Fruit fly (Drosophila melanogaster) whole organism, wandering third instar larva: Measurements from ENCODE around the gene Zw.

Experiments
- Abd-B ChIP-seq: fragments of >200 bp; optimal IDR thresholded peaks from 2 replicates; lab custom pipeline; 2017; ENCODE audit warnings: missing biosample characterization, missing genetic modification characterization
- CG32264 ChIP-seq: fragments of 200-800 bp; sonication (Bioruptor generic); optimal IDR thresholded peaks from 2 replicates; lab custom pipeline; 2016; ENCODE audit warnings: missing biosample characterization, missing genetic modification characterization
- CrebA ChIP-seq: fragments of 200-800 bp; sonication (Bioruptor generic); optimal IDR thresholded peaks from 2 replicates; lab custom pipeline; 2016; ENCODE audit warnings: missing biosample characterization, mild to moderate bottlenecking, missing genetic modification characterization, borderline replicate concordance
- Dfd ChIP-seq: fragments of >200 bp; optimal IDR thresholded peaks from 2 replicates; lab custom pipeline; 2017; ENCODE audit warnings: missing biosample characterization, missing genetic modification characterization
- Dif ChIP-seq: fragments of 200-275, 200-300 bp; sonication (Bioruptor generic); optimal IDR thresholded peaks from 2 replicates; lab custom pipeline; 2018; ENCODE audit warnings: missing biosample characterization, missing genetic modification characterization; ENCODE audit not compliant: partially characterized antibody
- GATAd ChIP-seq: sonication (Bioruptor generic); optimal IDR thresholded peaks from 2 replicates; lab custom pipeline; 2016; ENCODE audit warnings: missing biosample characterization, missing genetic modification characterization
- HLH106 ChIP-seq: fragments of 200-800 bp; optimal IDR thresholded peaks from 3 replicates; lab custom pipeline; 2019; ENCODE audit warnings: missing biosample characterization, mild to moderate bottlenecking, missing genetic modification characterization, moderate library complexity
- Hnf4 ChIP-seq: fragments of 200-800 bp; sonication (Bioruptor generic); optimal IDR thresholded peaks from 2 replicates; lab custom pipeline; 2016; ENCODE audit warnings: missing biosample characterization, mild to moderate bottlenecking, missing genetic modification characterization
- Hr78 ChIP-seq: fragments of >200 bp; optimal IDR thresholded peaks from 2 replicates; lab custom pipeline; 2017; ENCODE audit warnings: missing biosample characterization, missing genetic modification characterization
- Mio ChIP-seq: sonication (Bioruptor generic); optimal IDR thresholded peaks from 2 replicates; lab custom pipeline; 2016; ENCODE audit warnings: missing biosample characterization, missing genetic modification characterization
- Myc ChIP-seq: fragments of >200 bp; optimal IDR thresholded peaks from 2 replicates; lab custom pipeline; 2017
- N ChIP-seq: fragments of >200 bp; optimal IDR thresholded peaks from 2 replicates; lab custom pipeline; 2018; ENCODE audit warnings: missing biosample characterization, missing external identifiers, missing genetic modification characterization
- Rel ChIP-seq, 2 experiments: fragments of 200-800 bp; sonication (Bioruptor generic) in 1 of 2; optimal IDR thresholded peaks; 2 replicates in 1 of 2; 3 replicates in 1 of 2; lab custom pipeline; 2016 to 2019; ENCODE audit warnings: mild to moderate bottlenecking in 2 of 2, missing biosample characterization in 2 of 2, missing genetic modification characterization in 2 of 2, moderate library complexity in 1 of 2
- Sp1 ChIP-seq: fragments of 200-800 bp; sonication (Bioruptor generic); optimal IDR thresholded peaks from 3 replicates; lab custom pipeline; 2019; ENCODE audit warnings: missing biosample characterization, mild to moderate bottlenecking, missing genetic modification characterization, moderate library complexity
- Vsx2 ChIP-seq: fragments of 200-300, 225-300 bp; sonication (Bioruptor generic); optimal IDR thresholded peaks from 2 replicates; lab custom pipeline; 2018; ENCODE audit warnings: missing biosample characterization, missing genetic modification characterization; ENCODE audit not compliant: partially characterized antibody
- br ChIP-seq: fragments of 200-800 bp; sonication (Bioruptor generic); optimal IDR thresholded peaks from 2 replicates; lab custom pipeline; 2016; ENCODE audit warnings: missing biosample characterization, missing genetic modification characterization
- brk ChIP-seq: fragments of 200-800 bp; sonication (Bioruptor generic); optimal IDR thresholded peaks from 2 replicates; lab custom pipeline; 2016; ENCODE audit warnings: missing biosample characterization, mild to moderate bottlenecking, missing genetic modification characterization
- dl ChIP-seq, 2 experiments: fragments of 175-275, 200-275 bp in 1 of 2; fragments of 200-275 bp in 1 of 2; sonication (Bioruptor generic); optimal IDR thresholded peaks; lab custom pipeline; 2018; ENCODE audit warnings: mild to moderate bottlenecking in 2 of 2, missing biosample characterization in 2 of 2, missing genetic modification characterization in 2 of 2, moderate library complexity in 2 of 2; ENCODE audit not compliant: partially characterized antibody in 2 of 2, insufficient read depth in 1 of 2
- dmrt93B ChIP-seq: fragments of 200-800 bp; sonication (Bioruptor generic); optimal IDR thresholded peaks from 2 replicates; lab custom pipeline; 2018; ENCODE audit warnings: missing biosample characterization, mild to moderate bottlenecking, missing genetic modification characterization
- dsf ChIP-seq: sonication (Bioruptor generic); optimal IDR thresholded peaks from 2 replicates; lab custom pipeline; 2016; ENCODE audit warnings: missing biosample characterization, missing genetic modification characterization, borderline replicate concordance
- ey ChIP-seq: fragments of 200-800 bp; sonication (Bioruptor generic); optimal IDR thresholded peaks from 2 replicates; lab custom pipeline; 2016; ENCODE audit warnings: missing biosample characterization, missing genetic modification characterization
- foxo ChIP-seq, 2 experiments: fragments of 200-800 bp; sonication (Bioruptor generic); optimal IDR thresholded peaks; 2 replicates in 1 of 2; 3 replicates in 1 of 2; lab custom pipeline; 2016 to 2017; ENCODE audit warnings: missing biosample characterization in 2 of 2, missing genetic modification characterization in 2 of 2
- fru ChIP-seq: fragments of 200-800 bp; sonication (Bioruptor generic); optimal IDR thresholded peaks from 3 replicates; lab custom pipeline; 2016; ENCODE audit warnings: missing biosample characterization, mild to moderate bottlenecking, missing genetic modification characterization
- h ChIP-seq: fragments of 200-800 bp; sonication (Bioruptor generic); optimal IDR thresholded peaks from 3 replicates; lab custom pipeline; 2016; ENCODE audit warnings: missing biosample characterization, mild to moderate bottlenecking, missing genetic modification characterization
- psq ChIP-seq: fragments of 200-800 bp; sonication (Bioruptor generic); optimal IDR thresholded peaks from 3 replicates; lab custom pipeline; 2017; ENCODE audit warnings: missing biosample characterization, mild to moderate bottlenecking, missing genetic modification characterization, moderate library complexity
- rgr ChIP-seq: fragments of 200-800 bp; sonication (Bioruptor generic); optimal IDR thresholded peaks from 3 replicates; lab custom pipeline; 2016; ENCODE audit warnings: missing biosample characterization, mild to moderate bottlenecking, missing genetic modification characterization
- tai ChIP-seq: sonication (Bioruptor generic); optimal IDR thresholded peaks from 2 replicates; lab custom pipeline; 2016; ENCODE audit warnings: missing biosample characterization, missing genetic modification characterization
- usp ChIP-seq: fragments of >200 bp; optimal IDR thresholded peaks from 2 replicates; lab custom pipeline; 2017; ENCODE audit warnings: missing biosample characterization, missing genetic modification characterization
- woc ChIP-seq: sonication (Bioruptor generic); optimal IDR thresholded peaks from 2 replicates; lab custom pipeline; 2016; ENCODE audit warnings: missing biosample characterization, mild to moderate bottlenecking, missing genetic modification characterization

Zw gene

DNA sequence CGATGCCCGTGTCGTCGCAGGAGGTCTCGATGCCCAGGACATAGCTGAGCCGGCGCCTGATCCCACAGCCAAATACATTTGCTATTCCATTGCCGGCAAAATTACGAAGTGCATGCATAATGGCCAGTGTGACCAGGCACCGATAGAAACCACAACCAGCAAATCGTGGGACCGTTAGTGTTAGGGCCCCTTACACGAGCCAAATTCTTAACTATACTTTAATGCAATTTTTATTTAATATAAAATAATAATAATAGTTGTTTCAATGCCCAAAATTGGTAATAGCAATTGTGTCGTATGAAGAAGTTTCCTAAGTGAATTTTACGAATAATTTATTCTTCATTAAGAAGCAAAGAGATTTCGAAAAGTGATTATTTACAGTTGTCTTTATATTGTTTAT, 34.6 kb downstream of the Zw start, which contains the start of gene Tcs4:
Tcs4 (minus strand) TSS at position 145 of the 400 bp plus-strand sequence.
- TF ChIP-seq HLH106 (tag; lab: Kevin White, UChicago) (peak; percentile 29), dl (GFP tag; optimal IDR thresholded peaks at IDR 0.05; lab: Kevin White, UChicago; ENCODE audit: insufficient read depth in 1 of 2, partially characterized antibody in 2 of 2) (peak in 1 of 2 experiments; percentile 4), Dif (peak; percentile 97), br (no peak), Sp1 (GFP tag; lab: Kevin White, UChicago) (peak; percentile 0), rgr (GFP tag; lab: Kevin White, UChicago) (peak; percentile 18), foxo (GFP tag; optimal IDR thresholded peaks at IDR 0.05; lab: Kevin White, UChicago) (no peak)
- TF ChIP-seq, all 38 proteins: peak for 5

DNA sequence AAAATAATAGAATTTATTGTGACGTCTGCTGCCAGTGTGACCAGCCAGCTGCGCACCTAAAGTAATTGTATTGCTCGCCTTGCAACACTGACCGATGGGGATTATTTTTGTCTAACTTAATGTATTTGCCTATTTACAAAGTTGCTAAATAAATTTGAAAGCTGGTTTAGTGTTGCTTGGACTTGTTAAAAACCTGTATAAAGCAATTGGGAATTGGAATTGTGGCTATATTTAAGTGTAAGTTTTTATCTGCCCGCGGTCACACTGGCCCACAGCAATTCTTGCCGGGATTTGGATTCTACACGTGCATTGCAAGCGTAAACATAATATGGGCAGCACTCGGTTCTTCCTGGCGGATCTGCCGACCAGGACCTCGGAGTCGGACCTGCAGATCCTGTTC, 37.0 kb downstream of the Zw start, which contains the start of the genes CG14230 and CG14232:
CG14230 (plus strand) TSS at position 94 of the 400 bp plus-strand sequence.
CG14232 (minus strand) TSS at position 177 of the 400 bp plus-strand sequence.
- no peak for TF ChIP-seq Dfd (GFP tag; lab: Kevin White, UChicago)
- TF ChIP-seq Mio: no peak
- peak; percentile 5 for TF ChIP-seq Sp1 (GFP tag; lab: Kevin White, UChicago)
- TF ChIP-seq Myc: peak; percentile 35
- TF ChIP-seq GATAd: no peak
- TF ChIP-seq rgr (GFP tag; lab: Kevin White, UChicago): peak; percentile 23
- no peak for TF ChIP-seq woc
- TF ChIP-seq dsf (GFP tag; lab: Kevin White, UChicago): no peak
- TF ChIP-seq Hr78: no peak
- no peak for TF ChIP-seq dmrt93B (GFP tag; lab: Kevin White, UChicago)
- no peak for TF ChIP-seq CrebA (GFP tag; lab: Kevin White, UChicago)
- TF ChIP-seq tai (GFP tag; lab: Kevin White, UChicago): no peak
- TF ChIP-seq Rel (GFP tag; optimal IDR thresholded peaks at IDR 0.05; lab: Kevin White, UChicago): no peak
- peak; percentile 81 for TF ChIP-seq Rel (tag; optimal IDR thresholded peaks at IDR 0.05; lab: Kevin White, UChicago)
- TF ChIP-seq fru (GFP tag; lab: Kevin White, UChicago): peak; percentile 52
- TF ChIP-seq usp (GFP tag; lab: Kevin White, UChicago): no peak
- TF ChIP-seq brk: no peak
- no peak for TF ChIP-seq Abd-B

DNA sequence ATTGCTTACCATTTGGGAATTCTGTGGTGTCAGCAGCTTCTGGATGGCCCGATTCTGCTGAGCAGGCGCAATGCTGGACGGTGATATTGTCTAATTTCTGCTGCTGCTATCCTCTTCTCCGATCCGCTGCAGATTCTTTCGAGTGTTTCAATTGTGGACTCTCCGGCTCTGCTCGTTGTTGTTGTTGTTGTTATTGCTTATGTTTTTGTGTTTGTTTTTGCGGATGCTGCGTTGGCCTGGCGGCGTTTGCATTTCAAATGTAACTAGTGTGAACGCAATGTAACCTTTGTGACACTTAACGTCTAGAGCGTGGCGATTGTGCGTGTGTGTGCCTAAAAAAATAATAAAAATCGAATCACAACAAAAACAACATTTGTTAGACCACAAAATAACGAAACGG, 44.9 kb downstream of the Zw start:
- TF ChIP-seq HLH106 (tag; lab: Kevin White, UChicago) (no peak), psq (GFP tag; lab: Kevin White, UChicago) (no peak), ey (no peak), Sp1 (GFP tag; lab: Kevin White, UChicago) (no peak), Dif (no peak), Vsx2 (GFP tag; lab: Kevin White, UChicago) (no peak), tai (GFP tag; lab: Kevin White, UChicago) (no peak), Hr78 (no peak), brk (no peak), br (no peak), dl (GFP tag; optimal IDR thresholded peaks at IDR 0.05; lab: Kevin White, UChicago; ENCODE audit: insufficient read depth in 1 of 2, partially characterized antibody in 2 of 2) (no peak), usp (GFP tag; lab: Kevin White, UChicago) (no peak), h (no peak), Rel (GFP tag; optimal IDR thresholded peaks at IDR 0.05; lab: Kevin White, UChicago) (no peak), Rel (tag; optimal IDR thresholded peaks at IDR 0.05; lab: Kevin White, UChicago) (no peak), GATAd (no peak), Hnf4 (GFP tag; lab: Kevin White, UChicago) (no peak), CG32264 (GFP tag; lab: Kevin White, UChicago) (no peak), dsf (GFP tag; lab: Kevin White, UChicago) (no peak), Abd-B (no peak), Dfd (GFP tag; lab: Kevin White, UChicago) (no peak)

DNA sequence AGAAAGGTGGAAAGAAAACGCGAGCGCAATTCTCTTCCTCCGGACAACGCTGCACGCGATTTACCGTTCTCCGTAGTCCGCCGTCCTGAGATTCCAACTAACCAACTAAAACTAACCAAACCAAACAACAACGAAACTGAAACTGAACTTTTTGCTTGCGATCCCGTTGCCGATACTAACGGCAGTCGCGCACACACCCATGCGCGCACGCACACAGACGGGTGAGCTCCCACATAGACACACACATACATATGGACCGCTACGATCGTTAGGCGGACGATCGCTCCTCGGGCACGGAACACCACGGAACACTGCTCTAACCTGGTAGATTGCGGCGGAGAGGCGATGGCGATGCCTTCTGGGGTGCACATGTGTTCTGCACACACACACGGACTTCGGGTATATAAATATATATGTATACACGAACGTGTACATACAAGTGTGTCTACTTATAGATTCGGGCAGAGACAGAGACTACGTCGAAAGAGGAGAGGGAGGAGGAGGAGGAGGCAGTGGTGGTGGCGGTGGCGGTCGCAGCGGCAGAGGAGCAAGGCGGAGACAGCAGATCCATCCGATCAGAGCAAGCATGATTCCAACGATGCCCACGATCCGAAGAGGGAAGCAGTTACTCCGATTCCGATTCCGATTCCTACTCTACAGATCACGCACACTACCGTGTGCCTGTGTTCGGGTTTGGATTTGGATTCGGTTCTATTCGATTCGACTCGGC, 46.0 kb downstream of the Zw start, which contains the start of gene meso18E:
meso18E (minus strand) TSS at position 148 of the 730 bp plus-strand sequence.
- TF ChIP-seq dmrt93B (GFP tag; lab: Kevin White, UChicago) (no peak), Dif (no peak), dsf (GFP tag; lab: Kevin White, UChicago) (no peak), Sp1 (GFP tag; lab: Kevin White, UChicago) (no peak), Myc (no peak), h (no peak), N (GFP tag; lab: Kevin White, UChicago) (no peak)
